Worm (Caenorhabditis elegans) whole organism, late embryonic: ENCODE results near the gene F49F1.2.

Source experiments
- C08G9.2 ChIP-seq: sonication (generic microtip); optimal IDR thresholded peaks from 2 replicates; lab custom pipeline; 2016; ENCODE audit warnings: mild to moderate bottlenecking, missing genetic modification characterization, moderate library complexity, missing compliant biosample characterization
- K09A11.1 ChIP-seq: sonication (generic microtip); optimal IDR thresholded peaks from 2 replicates; lab custom pipeline; 2017; ENCODE audit warnings: antibody characterized with exemption, mild to moderate bottlenecking, missing genetic modification characterization, missing compliant biosample characterization; ENCODE audit not compliant: insufficient read depth
- Y22D7AL.16 ChIP-seq: sonication (generic microtip); optimal IDR thresholded peaks from 2 replicates; lab custom pipeline; 2016; ENCODE audit warnings: missing genetic modification characterization, missing compliant biosample characterization
- ahr-1 ChIP-seq: sonication (generic microtip); optimal IDR thresholded peaks from 2 replicates; lab custom pipeline; 2016; ENCODE audit warnings: missing genetic modification characterization, missing compliant biosample characterization
- ama-1 ChIP-seq: fragments of 150-350 bp; optimal IDR thresholded peaks from 2 replicates; lab custom pipeline; 2014
- ceh-18 ChIP-seq: sonication (generic microtip); optimal IDR thresholded peaks from 2 replicates; lab custom pipeline; 2016; ENCODE audit warnings: missing genetic modification characterization, missing compliant biosample characterization
- ceh-19 ChIP-seq: fragments of 200-800 bp; sonication (Bioruptor generic); optimal IDR thresholded peaks from 2 replicates; lab custom pipeline; 2018; ENCODE audit warnings: mild to moderate bottlenecking, missing genetic modification characterization, missing compliant biosample characterization
- ceh-22 ChIP-seq: sonication (generic microtip); optimal IDR thresholded peaks from 2 replicates; lab custom pipeline; 2017; ENCODE audit warnings: missing biosample characterization, missing genetic modification characterization
- ceh-24 ChIP-seq: sonication (generic microtip); optimal IDR thresholded peaks from 2 replicates; lab custom pipeline; 2016; ENCODE audit warnings: mild to moderate bottlenecking, missing genetic modification characterization, missing compliant biosample characterization
- ceh-30 ChIP-seq: fragments of 150-350 bp; optimal IDR thresholded peaks from 2 replicates; lab custom pipeline; 2014; ENCODE audit warnings: missing biosample characterization, missing genetic modification characterization
- ceh-31 ChIP-seq: sonication (generic microtip); optimal IDR thresholded peaks from 2 replicates; lab custom pipeline; 2016; ENCODE audit warnings: missing genetic modification characterization, missing compliant biosample characterization
- ceh-45 ChIP-seq: fragments of 200-800 bp; sonication (Bioruptor generic); IDR thresholded peaks from 2 replicates; pipeline ENCODE4 v1.3.6; 2022; ENCODE audit warnings: missing genetic modification reagents, missing genetic modification characterization, missing compliant biosample characterization
- ceh-48 ChIP-seq: sonication (generic microtip); optimal IDR thresholded peaks from 2 replicates; lab custom pipeline; 2016; ENCODE audit warnings: missing genetic modification characterization, inconsistent platforms, missing compliant biosample characterization
- ceh-6 ChIP-seq: fragments of 200-800 bp; sonication (Bioruptor generic); optimal IDR thresholded peaks from 2 replicates; lab custom pipeline; 2018; ENCODE audit warnings: mild to moderate bottlenecking, missing genetic modification characterization, missing compliant biosample characterization
- che-1 ChIP-seq: sonication (generic microtip); optimal IDR thresholded peaks from 2 replicates; lab custom pipeline; 2016; ENCODE audit warnings: mild to moderate bottlenecking, missing genetic modification characterization, missing compliant biosample characterization
- dve-1 ChIP-seq: sonication (generic microtip); optimal IDR thresholded peaks from 2 replicates; lab custom pipeline; 2017; ENCODE audit warnings: antibody characterized with exemption, mild to moderate bottlenecking, missing genetic modification characterization, missing compliant biosample characterization
- elt-4 ChIP-seq: sonication (generic microtip); optimal IDR thresholded peaks from 2 replicates; lab custom pipeline; 2016; ENCODE audit warnings: missing genetic modification characterization, missing compliant biosample characterization
- ets-4 ChIP-seq: sonication (generic microtip); optimal IDR thresholded peaks from 2 replicates; lab custom pipeline; 2016; ENCODE audit warnings: missing genetic modification characterization, missing compliant biosample characterization
- fax-1 ChIP-seq: sonication (generic microtip); optimal IDR thresholded peaks from 2 replicates; lab custom pipeline; 2016; ENCODE audit warnings: missing genotype, missing genetic modification characterization, missing compliant biosample characterization
- fkh-10 ChIP-seq: fragments of 150-350 bp; optimal IDR thresholded peaks from 2 replicates; lab custom pipeline; 2014; ENCODE audit warnings: missing biosample characterization, missing genetic modification reagents, missing genetic modification characterization
- gmeb-2 ChIP-seq: sonication (generic microtip); optimal IDR thresholded peaks from 2 replicates; lab custom pipeline; 2016; ENCODE audit warnings: missing genetic modification characterization, inconsistent platforms, missing compliant biosample characterization
- hlh-13 ChIP-seq: fragments of 200-800 bp; sonication (Bioruptor generic); optimal IDR thresholded peaks from 2 replicates; lab custom pipeline; 2018; ENCODE audit warnings: mild to moderate bottlenecking, missing genetic modification characterization, missing compliant biosample characterization
- hlh-30 ChIP-seq: sonication (generic microtip); optimal IDR thresholded peaks from 2 replicates; lab custom pipeline; 2017; ENCODE audit warnings: antibody characterized with exemption, missing genetic modification characterization, missing compliant biosample characterization; ENCODE audit not compliant: insufficient read depth
- hlh-8 ChIP-seq: sonication (generic microtip); optimal IDR thresholded peaks from 2 replicates; lab custom pipeline; 2016; ENCODE audit warnings: missing genotype, missing genetic modification characterization, missing compliant biosample characterization
- mec-3 ChIP-seq: sonication (generic microtip); optimal IDR thresholded peaks from 2 replicates; lab custom pipeline; 2016; ENCODE audit warnings: borderline replicate concordance, missing genetic modification characterization, missing compliant biosample characterization
- nfya-1 ChIP-seq: sonication (generic microtip); optimal IDR thresholded peaks from 2 replicates; lab custom pipeline; 2017; ENCODE audit warnings: missing genetic modification characterization, mild to moderate bottlenecking, missing compliant biosample characterization, antibody characterized with exemption, moderate library complexity
- nhr-11 ChIP-seq: fragments of 150-350 bp; optimal IDR thresholded peaks from 2 replicates; lab custom pipeline; 2014; ENCODE audit warnings: missing biosample characterization, missing genetic modification characterization
- nhr-232 ChIP-seq: sonication (generic microtip); optimal IDR thresholded peaks from 2 replicates; lab custom pipeline; 2016; ENCODE audit warnings: missing genetic modification characterization, missing compliant biosample characterization
- npax-4 ChIP-seq: sonication (generic microtip); optimal IDR thresholded peaks from 2 replicates; lab custom pipeline; 2016; ENCODE audit warnings: missing genetic modification characterization, missing compliant biosample characterization
- pag-3 ChIP-seq: sonication (generic microtip); optimal IDR thresholded peaks from 2 replicates; lab custom pipeline; 2016; ENCODE audit warnings: missing compliant biosample characterization, missing genetic modification characterization, borderline replicate concordance
- pat-9 ChIP-seq: fragments of 200-800 bp; sonication (Bioruptor generic); optimal IDR thresholded peaks from 2 replicates; lab custom pipeline; 2018; ENCODE audit warnings: mild to moderate bottlenecking, missing genetic modification characterization, moderate library complexity, missing compliant biosample characterization
- pax-1 ChIP-seq: fragments of 150-350 bp; optimal IDR thresholded peaks from 2 replicates; lab custom pipeline; 2014; ENCODE audit warnings: missing biosample characterization, missing genetic modification characterization
- pha-2 ChIP-seq: sonication (generic microtip); optimal IDR thresholded peaks from 2 replicates; lab custom pipeline; 2017; ENCODE audit warnings: mild to moderate bottlenecking, missing genetic modification characterization, missing compliant biosample characterization
- pha-4 ChIP-seq: fragments of 150-350 bp; optimal IDR thresholded peaks from 2 replicates; lab custom pipeline; 2018; ENCODE audit warnings: missing biosample characterization, missing genetic modification reagents, missing genetic modification characterization
- pqm-1 ChIP-seq: sonication (generic microtip); optimal IDR thresholded peaks from 2 replicates; lab custom pipeline; 2016; ENCODE audit warnings: missing genetic modification characterization, missing compliant biosample characterization
- ref-2 ChIP-seq: sonication (generic microtip); optimal IDR thresholded peaks from 2 replicates; lab custom pipeline; 2016; ENCODE audit warnings: missing genetic modification characterization, missing compliant biosample characterization
- rnt-1 ChIP-seq: sonication (generic microtip); optimal IDR thresholded peaks from 2 replicates; lab custom pipeline; 2016; ENCODE audit warnings: missing genetic modification characterization, missing compliant biosample characterization
- sox-2 ChIP-seq: fragments of 200-800 bp; sonication (Bioruptor generic); IDR thresholded peaks from 2 replicates; pipeline ENCODE4 v1.3.6; 2022; ENCODE audit warnings: missing genetic modification reagents, missing genetic modification characterization, missing compliant biosample characterization
- syd-9 ChIP-seq: sonication (generic microtip); optimal IDR thresholded peaks from 2 replicates; lab custom pipeline; 2016; ENCODE audit warnings: mild to moderate bottlenecking, missing genetic modification characterization, moderate library complexity, missing compliant biosample characterization
- ttx-3 ChIP-seq: sonication (generic microtip); optimal IDR thresholded peaks from 2 replicates; lab custom pipeline; 2016; ENCODE audit warnings: missing genetic modification reagents, missing genetic modification characterization, missing compliant biosample characterization
- unc-3 ChIP-seq, 2 experiments: fragments of 200-800 bp in 1 of 2; sonication (Bioruptor generic) in 1 of 2; sonication (generic microtip) in 1 of 2; conservative IDR thresholded peaks in 1 of 2; optimal IDR thresholded peaks in 1 of 2; 2 replicates each; pipeline versions ENCODE4 v1.3.6 to Lab custom; 2016 to 2022; ENCODE audit warnings: missing compliant biosample characterization in 2 of 2, missing genetic modification characterization in 2 of 2, missing genetic modification reagents in 1 of 2
- unc-55 ChIP-seq: sonication (generic microtip); optimal IDR thresholded peaks from 2 replicates; lab custom pipeline; 2017; ENCODE audit warnings: missing biosample characterization, missing genetic modification reagents, missing genetic modification characterization
- zip-5 ChIP-seq: sonication (generic microtip); optimal IDR thresholded peaks from 2 replicates; lab custom pipeline; 2016; ENCODE audit warnings: missing genetic modification characterization, missing compliant biosample characterization
- ztf-16 ChIP-seq: sonication (generic microtip); optimal IDR thresholded peaks from 2 replicates; lab custom pipeline; 2017; ENCODE audit warnings: missing genetic modification characterization, missing compliant biosample characterization

Gene F49F1.2

ce11 chrIV:4084109-4084508 lies 31.6 kb upstream of the F49F1.2 start, which contains the start of gene C35B1.5:
Gene C35B1.5 (minus strand): TSS chrIV:4084209.
- TF ChIP-seq K09A11.1 (tag; lab: Kevin White, UChicago) (no peak), nfya-1 (tag; lab: Kevin White, UChicago) (no peak), pat-9 (tag; lab: Kevin White, UChicago) (no peak), Y22D7AL.16 (tag; lab: Kevin White, UChicago) (no peak), fkh-10 (GFP tag; lab: Kevin White, UChicago) (no peak)
- TF ChIP-seq, all 69 proteins: peak for 0

ce11 chrIV:4085022-4085421 lies 30.7 kb upstream of the F49F1.2 start:
- TF ChIP-seq ahr-1 (tag; lab: Kevin White, UChicago) (no peak), elt-4 (tag; lab: Kevin White, UChicago) (no peak), gmeb-2 (tag; lab: Kevin White, UChicago) (no peak), ama-1 (lab: Kevin White, UChicago) (no peak), zip-5 (tag; lab: Kevin White, UChicago) (no peak)

- TF ChIP-seq hlh-30 (tag; lab: Kevin White, UChicago) (no peak), ahr-1 (tag; lab: Kevin White, UChicago) (no peak), ceh-30 (tag; lab: Kevin White, UChicago) (no peak), pag-3 (tag; lab: Kevin White, UChicago) (no peak), ets-4 (tag; lab: Kevin White, UChicago) (no peak), gmeb-2 (tag; lab: Kevin White, UChicago) (no peak), che-1 (tag; lab: Kevin White, UChicago) (no peak), ceh-31 (tag; lab: Kevin White, UChicago) (no peak), pqm-1 (no peak), nhr-11 (tag; lab: Kevin White, UChicago) (no peak), C08G9.2 (tag; lab: Kevin White, UChicago) (no peak), syd-9 (tag; lab: Kevin White, UChicago) (no peak), K09A11.1 (tag; lab: Kevin White, UChicago) (no peak), pha-4 (no peak)
These were observed 29.9 kb upstream of the F49F1.2 start, which contains the start of gene C35B1.2 for ce11 chrIV:4085787-4086262. Gene C35B1.2 (plus strand): TSS chrIV:4086212.

- TF ChIP-seq unc-3 (GFP tag; conservative IDR thresholded peaks at IDR 0.05; lab: Robert Waterston, UW) (no peak), unc-3 (tag; optimal IDR thresholded peaks at IDR 0.05; lab: Kevin White, UChicago) (no peak), che-1 (tag; lab: Kevin White, UChicago) (no peak), pax-1 (tag; lab: Kevin White, UChicago) (no peak), pag-3 (tag; lab: Kevin White, UChicago) (no peak), ceh-24 (tag; lab: Kevin White, UChicago) (no peak), sox-2 (GFP tag; lab: Robert Waterston, UW) (no peak), mec-3 (tag; lab: Kevin White, UChicago) (no peak), pha-2 (tag; lab: Kevin White, UChicago) (no peak), nhr-232 (tag; lab: Kevin White, UChicago) (no peak), hlh-13 (GFP tag; lab: Kevin White, UChicago) (no peak), ref-2 (tag; lab: Kevin White, UChicago) (no peak), rnt-1 (tag; lab: Kevin White, UChicago) (no peak), ztf-16 (tag; lab: Kevin White, UChicago) (no peak), unc-55 (GFP tag; lab: Kevin White, UChicago) (peak; percentile 8), nfya-1 (tag; lab: Kevin White, UChicago) (peak; percentile 74), ceh-45 (GFP tag; lab: Robert Waterston, UW) (no peak), ceh-31 (tag; lab: Kevin White, UChicago) (peak; percentile 66), ahr-1 (tag; lab: Kevin White, UChicago) (no peak), hlh-8 (tag; lab: Kevin White, UChicago) (no peak), nhr-11 (tag; lab: Kevin White, UChicago) (no peak), ttx-3 (tag; lab: Kevin White, UChicago) (no peak), zip-5 (tag; lab: Kevin White, UChicago) (no peak), fax-1 (tag; lab: Kevin White, UChicago) (no peak), ceh-48 (peak; percentile 22), ceh-6 (GFP tag; lab: Kevin White, UChicago) (no peak), elt-4 (tag; lab: Kevin White, UChicago) (no peak), dve-1 (peak; percentile 21), pat-9 (tag; lab: Kevin White, UChicago) (no peak), ceh-22 (tag; lab: Kevin White, UChicago) (no peak), npax-4 (no peak), ceh-18 (tag; lab: Kevin White, UChicago) (peak; percentile 73), ceh-30 (tag; lab: Kevin White, UChicago) (no peak), ceh-19 (GFP tag; lab: Kevin White, UChicago) (no peak)
These were observed 22.7 kb upstream of the F49F1.2 start for ce11 chrIV:4093087-4093486.
